Fruit fly (Drosophila melanogaster): Measurements from ENCODE around the gene GMF.

GMF gene

DNA sequence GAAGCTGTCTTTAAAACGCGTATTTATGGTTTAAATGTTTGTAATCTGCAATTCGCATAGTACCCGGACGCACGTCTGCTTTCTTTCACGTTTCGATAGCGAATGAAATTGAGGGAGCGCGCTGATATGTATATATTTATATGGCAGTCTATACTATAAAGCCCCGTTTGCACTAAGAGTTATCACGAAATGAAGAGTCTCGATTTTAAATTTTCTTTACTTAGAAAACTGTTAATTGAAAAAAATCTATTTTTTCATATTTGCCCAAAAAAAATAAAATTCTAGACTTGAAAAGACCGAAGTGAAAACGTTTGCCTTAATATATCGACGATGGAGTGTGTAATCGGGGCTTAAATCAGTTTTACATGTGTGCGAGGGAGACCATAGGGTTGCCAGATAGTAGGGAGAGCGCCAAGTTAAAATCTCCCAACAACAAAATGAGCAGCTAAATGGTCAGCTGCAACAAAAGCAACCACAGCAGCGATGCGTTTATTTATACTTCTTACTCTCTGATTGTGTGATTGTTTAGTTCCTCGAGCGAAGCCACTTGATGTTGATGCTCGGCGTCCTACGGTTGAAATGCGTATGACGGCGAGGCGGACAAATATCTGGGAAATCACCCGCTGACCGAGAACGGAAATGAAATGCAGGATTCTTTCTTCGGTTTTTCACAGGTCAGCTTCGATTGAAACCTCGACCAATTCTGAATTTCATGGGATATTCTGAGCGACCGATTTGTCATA, 22.9 kb upstream of the GMF start, which contains the start of gene cact (continued):
- TF ChIP-seq nau (GFP tag; optimal IDR thresholded peaks at IDR 0.05) (peak; percentile 83), CG3995 (GFP tag; optimal IDR thresholded peaks at IDR 0.05) (peak; percentile 56), CG3163 (GFP tag; optimal IDR thresholded peaks at IDR 0.05) (peak; percentile 80), prd (optimal IDR thresholded peaks at IDR 0.05) (no peak), prd (GFP tag; IDR thresholded peaks at IDR 0.05) (peak; percentile 94), CG11085 (GFP tag; IDR thresholded peaks at IDR 0.05) (peak; percentile 71), CG17568 (GFP tag; optimal IDR thresholded peaks at IDR 0.05) (peak; percentile 86), Bdp1 (GFP tag; optimal IDR thresholded peaks at IDR 0.05) (peak; percentile 89), Fer3 (tag; optimal IDR thresholded peaks at IDR 0.05) (peak; percentile 93), CG15073 (GFP tag; optimal IDR thresholded peaks at IDR 0.05) (peak; percentile 63), Optix (GFP tag; IDR thresholded peaks at IDR 0.05) (peak; percentile 83; the same call in 2 of the 3 replicates), CG4360 (GFP tag; IDR thresholded peaks at IDR 0.05) (peak; percentile 90), Meics (GFP tag; optimal IDR thresholded peaks at IDR 0.05) (peak; percentile 92), az2 (GFP tag; optimal IDR thresholded peaks at IDR 0.05) (peak; percentile 95), Sry-β (GFP tag; optimal IDR thresholded peaks at IDR 0.05) (peak; percentile 47), CG18764 (GFP tag; optimal IDR thresholded peaks at IDR 0.05) (peak; percentile 85), CG1603 (tag; optimal IDR thresholded peaks at IDR 0.05) (peak; percentile 50), Oaz (GFP tag; IDR thresholded peaks at IDR 0.05) (peak; percentile 71), CG3847 (GFP tag; IDR thresholded peaks at IDR 0.05) (peak; percentile 92), Usf (GFP tag; optimal IDR thresholded peaks at IDR 0.05) (peak; percentile 80), CG5245 (GFP tag; optimal IDR thresholded peaks at IDR 0.05) (peak; percentile 82), CG3407 (GFP tag; optimal IDR thresholded peaks at IDR 0.05) (peak; percentile 79), CG2116 (GFP tag; optimal IDR thresholded peaks at IDR 0.05) (peak; percentile 84), CG3065 (GFP tag; optimal IDR thresholded peaks at IDR 0.05) (peak; percentile 83), gcm (GFP tag; optimal IDR thresholded peaks at IDR 0.05) (peak; percentile 89), GATAe (GFP tag; conservative IDR thresholded peaks at IDR 0.05) (peak; percentile 59; the same call in 1 of the 2 replicates), Hr39 (optimal IDR thresholded peaks at IDR 0.05) (no peak), CG15479 (GFP tag; optimal IDR thresholded peaks at IDR 0.05) (no peak), sc (optimal IDR thresholded peaks at IDR 0.05) (no peak), sc (GFP tag; optimal IDR thresholded peaks at IDR 0.05) (peak; percentile 85), crol (GFP tag; IDR thresholded peaks at IDR 0.05) (no peak; the same call in none of the 2 replicates), CG14667 (GFP tag; IDR thresholded peaks at IDR 0.05) (no peak; the same call in 1 of the 2 replicates), BtbVII (GFP tag; optimal IDR thresholded peaks at IDR 0.05) (peak; percentile 88), unpg (GFP tag; optimal IDR thresholded peaks at IDR 0.05) (peak; percentile 95), CG34224 (GFP tag; IDR thresholded peaks at IDR 0.05; ENCODE audit: partially characterized antibody) (no peak), nerfin-1 (tag; optimal IDR thresholded peaks at IDR 0.05) (peak; percentile 81), Lhr (GFP tag; optimal IDR thresholded peaks at IDR 0.05) (peak; percentile 87), dysf (GFP tag; IDR thresholded peaks at IDR 0.05) (peak; percentile 91), Asciz (GFP tag; optimal IDR thresholded peaks at IDR 0.05) (peak; percentile 84), cas (GFP tag; IDR thresholded peaks at IDR 0.05) (peak; percentile 45; the same call in 1 of the 2 replicates), CG2712 (tag; optimal IDR thresholded peaks at IDR 0.05) (peak; percentile 95), CG10959 (GFP tag; IDR thresholded peaks at IDR 0.05) (peak; percentile 83), schlank (tag; optimal IDR thresholded peaks at IDR 0.05) (peak; percentile 80), Poxn (GFP tag; IDR thresholded peaks at IDR 0.05) (peak; percentile 56; the same call in 1 of the 2 replicates), CG33213 (GFP tag; optimal IDR thresholded peaks at IDR 0.05) (peak; percentile 93), CG6765 (GFP tag; optimal IDR thresholded peaks at IDR 0.05) (peak; percentile 63), crc (GFP tag; optimal IDR thresholded peaks at IDR 0.05) (peak; percentile 93), CG10147 (GFP tag; optimal IDR thresholded peaks at IDR 0.05) (peak; percentile 92), Xbp1 (GFP tag; optimal IDR thresholded peaks at IDR 0.05) (peak; percentile 96), sisA (GFP tag; IDR thresholded peaks at IDR 0.05) (peak; percentile 88)

Measured in whole organism, embryonic.